Worm (Caenorhabditis elegans) whole organism, young adult: ENCODE data around the gene tbcb-1.

ENCODE experiments used
- B0019.2 ChIP-seq: fragments of 200-800 bp; sonication (Bioruptor generic); conservative IDR thresholded peaks from 2 replicates; pipeline ENCODE4 v1.3.6; 2022; ENCODE audit warnings: missing genetic modification reagents, missing genetic modification characterization, missing compliant biosample characterization
- F23B12.7 ChIP-seq: sonication (generic microtip); optimal IDR thresholded peaks from 2 replicates; lab custom pipeline; 2017; ENCODE audit warnings: missing genetic modification characterization, mild to moderate bottlenecking, missing compliant biosample characterization, antibody characterized with exemption, moderate library complexity; ENCODE audit not compliant: insufficient read depth
- F52B5.7 ChIP-seq: sonication (generic microtip); optimal IDR thresholded peaks from 2 replicates; lab custom pipeline; 2016; ENCODE audit warnings: mild to moderate bottlenecking, missing genetic modification characterization, missing compliant biosample characterization
- Y53F4B.3 ChIP-seq: fragments of 200-800 bp; sonication (Bioruptor generic); IDR thresholded peaks from 2 replicates; pipeline ENCODE4 v1.3.6; 2022; ENCODE audit warnings: missing genetic modification reagents, missing genetic modification characterization, missing compliant biosample characterization
- ZK185.1 ChIP-seq: sonication (generic microtip); optimal IDR thresholded peaks from 2 replicates; lab custom pipeline; 2016; ENCODE audit warnings: mild to moderate bottlenecking, missing genetic modification characterization, missing compliant biosample characterization; ENCODE audit not compliant: poor library complexity, severe bottlenecking
- attf-5 ChIP-seq: fragments of 200-800 bp; sonication (Bioruptor generic); optimal IDR thresholded peaks from 2 replicates; lab custom pipeline; 2018; ENCODE audit warnings: mild to moderate bottlenecking, missing genetic modification characterization, missing compliant biosample characterization
- cebp-2 ChIP-seq: fragments of 200-800 bp; sonication (Bioruptor generic); IDR thresholded peaks from 2 replicates; pipeline ENCODE4 v1.3.6; 2022; ENCODE audit warnings: missing genetic modification characterization, missing compliant biosample characterization
- ceh-40 ChIP-seq: fragments of 200-800 bp; sonication (Bioruptor generic); IDR thresholded peaks from 2 replicates; pipeline ENCODE4 v1.3.6; 2022; ENCODE audit warnings: missing genetic modification characterization, missing compliant biosample characterization
- dpff-1 ChIP-seq: sonication (generic microtip); optimal IDR thresholded peaks from 2 replicates; lab custom pipeline; 2017; ENCODE audit warnings: mild to moderate bottlenecking, missing genetic modification characterization, missing compliant biosample characterization
- egl-18 ChIP-seq: fragments of 200-800 bp; sonication (Bioruptor generic); IDR thresholded peaks from 2 replicates; pipeline ENCODE4 v1.3.6; 2022; ENCODE audit warnings: missing genetic modification reagents, missing genetic modification characterization, missing compliant biosample characterization
- ekl-4 ChIP-seq: fragments of 200-800 bp; sonication (Bioruptor generic); IDR thresholded peaks from 2 replicates; pipeline ENCODE4 v1.3.6; 2022; ENCODE audit warnings: missing genetic modification reagents, missing genetic modification characterization, missing compliant biosample characterization
- ets-4 ChIP-seq: fragments of 200-800 bp; sonication (Bioruptor generic); optimal IDR thresholded peaks from 2 replicates; lab custom pipeline; 2018; ENCODE audit warnings: mild to moderate bottlenecking, missing genetic modification characterization, missing compliant biosample characterization
- hlh-26 ChIP-seq: fragments of 200-800 bp; sonication (Bioruptor generic); conservative IDR thresholded peaks from 2 replicates; pipeline ENCODE4 v1.3.6; 2022; ENCODE audit warnings: missing genetic modification reagents, missing genetic modification characterization, missing compliant biosample characterization
- hmg-1.2 ChIP-seq: fragments of 200-800 bp; sonication (Bioruptor generic); IDR thresholded peaks from 2 replicates; pipeline ENCODE4 v1.3.6; 2022; ENCODE audit warnings: missing genetic modification reagents, missing genetic modification characterization, missing compliant biosample characterization
- hrde-1 ChIP-seq: sonication (generic microtip); optimal IDR thresholded peaks from 2 replicates; lab custom pipeline; 2016; ENCODE audit warnings: missing genetic modification characterization, mild to moderate bottlenecking, missing compliant biosample characterization, moderate library complexity, missing genotype, missing genetic modification reagents, borderline replicate concordance
- hsf-1 ChIP-seq: fragments of 200-800 bp; sonication (Bioruptor generic); IDR thresholded peaks from 2 replicates; pipeline ENCODE4 v1.3.6; 2022; ENCODE audit warnings: missing genetic modification reagents, missing genetic modification characterization, missing compliant biosample characterization
- lin-35 ChIP-seq, 3 experiments: fragments of 150-350 bp in 2 of 3; sonication (generic microtip) in 1 of 3; optimal IDR thresholded peaks; 2 replicates each; lab custom pipeline; 2014 to 2018; ENCODE audit warnings: missing biosample characterization in 3 of 3, missing genetic modification characterization in 3 of 3, missing genetic modification reagents in 3 of 3
- lsl-1 ChIP-seq: fragments of 200-800 bp; sonication (Bioruptor generic); optimal IDR thresholded peaks from 2 replicates; lab custom pipeline; 2018; ENCODE audit warnings: mild to moderate bottlenecking, missing genetic modification characterization, moderate library complexity, missing compliant biosample characterization
- madf-8 ChIP-seq: fragments of 200-800 bp; sonication (Bioruptor generic); conservative IDR thresholded peaks from 2 replicates; pipeline ENCODE4 v1.3.6; 2022; ENCODE audit warnings: missing genetic modification reagents, missing genetic modification characterization, missing compliant biosample characterization
- mcd-1 ChIP-seq: fragments of 200-800 bp; sonication (Bioruptor generic); IDR thresholded peaks from 2 replicates; pipeline ENCODE4 v1.3.6; 2022; ENCODE audit warnings: missing genetic modification reagents, missing genetic modification characterization, missing compliant biosample characterization
- nhr-179 ChIP-seq: sonication (generic microtip); optimal IDR thresholded peaks from 2 replicates; lab custom pipeline; 2016; ENCODE audit warnings: mild to moderate bottlenecking, missing genetic modification characterization, missing compliant biosample characterization
- nhr-27 ChIP-seq: fragments of 200-800 bp; sonication (Bioruptor generic); optimal IDR thresholded peaks from 2 replicates; lab custom pipeline; 2018; ENCODE audit warnings: mild to moderate bottlenecking, missing genetic modification characterization, moderate library complexity, missing compliant biosample characterization
- nhr-80 ChIP-seq: sonication (generic microtip); optimal IDR thresholded peaks from 2 replicates; lab custom pipeline; 2016; ENCODE audit warnings: missing genetic modification characterization, missing compliant biosample characterization
- pbrm-1 ChIP-seq: fragments of 200-800 bp; sonication (Bioruptor generic); IDR thresholded peaks from 2 replicates; pipeline ENCODE4 v1.3.6; 2022; ENCODE audit warnings: missing genetic modification reagents, missing genetic modification characterization, missing compliant biosample characterization
- rcor-1 ChIP-seq: fragments of 200-800 bp; sonication (Bioruptor generic); IDR thresholded peaks from 2 replicates; pipeline ENCODE4 v1.3.6; 2022; ENCODE audit warnings: missing genetic modification reagents, missing genetic modification characterization, missing compliant biosample characterization
- rec-8 ChIP-seq, 2 experiments: sonication (generic microtip); optimal IDR thresholded peaks; 2 replicates each; lab custom pipeline; 2016; ENCODE audit warnings: mild to moderate bottlenecking in 2 of 2, missing genetic modification characterization in 2 of 2, missing genetic modification reagents in 2 of 2, missing genotype in 2 of 2, missing biosample characterization in 1 of 2, missing compliant biosample characterization in 1 of 2, moderate library complexity in 1 of 2
- rpc-1 ChIP-seq, 2 experiments: fragments of 150-350 bp in 1 of 2; sonication (generic microtip) in 1 of 2; optimal IDR thresholded peaks; 2 replicates each; lab custom pipeline; 2014 to 2018; ENCODE audit warnings: missing biosample characterization in 1 of 2, missing genetic modification characterization in 1 of 2, missing genetic modification reagents in 1 of 2, missing genotype in 1 of 2
- snpc-4 ChIP-seq, 5 experiments: fragments of 150-350 bp in 1 of 5; sonication (generic microtip) in 4 of 5; optimal IDR thresholded peaks; 2 replicates each; lab custom pipeline; 2014 to 2018; ENCODE audit warnings: missing genetic modification characterization in 5 of 5, missing biosample characterization in 3 of 5, antibody characterized with exemption in 2 of 5, mild to moderate bottlenecking in 2 of 5, missing compliant biosample characterization in 2 of 5, missing genotype in 2 of 5, moderate library complexity in 2 of 5, missing genetic modification reagents in 1 of 5
- tbp1 ChIP-seq: fragments of 200-800 bp; sonication (Bioruptor generic); optimal IDR thresholded peaks from 2 replicates; lab custom pipeline; 2018; ENCODE audit warnings: mild to moderate bottlenecking, missing genetic modification characterization, missing compliant biosample characterization
- zim-3 ChIP-seq: sonication (generic microtip); optimal IDR thresholded peaks from 2 replicates; lab custom pipeline; 2017; ENCODE audit warnings: mild to moderate bottlenecking, missing genetic modification characterization, moderate library complexity, missing compliant biosample characterization
- ztf-28 ChIP-seq: fragments of 200-800 bp; sonication (Bioruptor generic); IDR thresholded peaks from 2 replicates; pipeline ENCODE4 v1.3.6; 2022; ENCODE audit warnings: missing genetic modification reagents, missing genetic modification characterization, missing compliant biosample characterization

The tbcb-1 gene

ce11 chrV:13568533-13568932 lies 23.4 kb upstream of the tbcb-1 start, which contains the start of the genes nuaf-1 and bir-2 (continued):
- no peak for TF ChIP-seq egl-18 (GFP tag; lab: Robert Waterston, UW)
- no peak for TF ChIP-seq ztf-28 (GFP tag; lab: Robert Waterston, UW)
- TF ChIP-seq cebp-2 (GFP tag; lab: Robert Waterston, UW): no peak
- no peak for TF ChIP-seq tbp1
- TF ChIP-seq nhr-27 (tag; lab: Kevin White, UChicago): no peak
- TF ChIP-seq Y53F4B.3: no peak
- TF ChIP-seq ekl-4 (GFP tag; lab: Robert Waterston, UW): no peak
- no peak for TF ChIP-seq nhr-179 (tag; lab: Kevin White, UChicago)
- no peak for TF ChIP-seq snpc-4 (GFP tag; optimal IDR thresholded peaks at IDR 0.05; lab: Kevin White, UChicago)
- peak in 2 of 4 experiments; percentile 17 to 40 for TF ChIP-seq snpc-4 (tag; optimal IDR thresholded peaks at IDR 0.05; lab: Kevin White, UChicago)
- TF ChIP-seq hrde-1: no peak
- TF ChIP-seq mcd-1 (GFP tag; lab: Robert Waterston, UW): peak; percentile 94
- peak; percentile 3 for TF ChIP-seq F23B12.7
- TF ChIP-seq zim-3 (tag; lab: Kevin White, UChicago): no peak
- no peak for TF ChIP-seq pbrm-1 (GFP tag; lab: Robert Waterston, UW)
- peak; percentile 9 for TF ChIP-seq attf-5 (GFP tag; lab: Kevin White, UChicago)
- TF ChIP-seq lsl-1 (GFP tag; lab: Kevin White, UChicago): peak; percentile 41
- TF ChIP-seq ets-4 (GFP tag; lab: Kevin White, UChicago): no peak
- TF ChIP-seq lin-35 (GFP tag; optimal IDR thresholded peaks at IDR 0.05; lab: Kevin White, UChicago): no peak
- no peak for TF ChIP-seq rpc-1 (optimal IDR thresholded peaks at IDR 0.05; lab: Kevin White, UChicago)
- no peak for TF ChIP-seq rpc-1 (tag; optimal IDR thresholded peaks at IDR 0.05; lab: Kevin White, UChicago)
- 0 out of 2 replicates have a peak, but pooled peaks have one; percentile 8 for TF ChIP-seq hmg-1.2 (GFP tag; lab: Robert Waterston, UW)
- TF ChIP-seq ZK185.1 (tag; lab: Kevin White, UChicago): no peak
- TF ChIP-seq rec-8 (tag; optimal IDR thresholded peaks at IDR 0.05; lab: Kevin White, UChicago): no peak
- TF ChIP-seq dpff-1 (tag; lab: Kevin White, UChicago): no peak
- TF ChIP-seq F52B5.7 (tag; lab: Kevin White, UChicago): no peak
- TF ChIP-seq ceh-40 (GFP tag; lab: Robert Waterston, UW): no peak
- peak; percentile 29; the same call in 1 of the 2 replicates for TF ChIP-seq rcor-1 (GFP tag; lab: Robert Waterston, UW)
- TF ChIP-seq hlh-26 (GFP tag; lab: Robert Waterston, UW): no peak
- TF ChIP-seq, all 124 proteins: peak for 14

ce11 chrV:13571714-13572258 lies 20.1 kb upstream of the tbcb-1 start, which contains the start of gene C50B8.4:
Gene C50B8.4, plus strand, starts transcription at chrV:13572012.
- peak; percentile 75 for TF ChIP-seq nhr-80
- no peak for TF ChIP-seq snpc-4 (GFP tag; optimal IDR thresholded peaks at IDR 0.05; lab: Kevin White, UChicago)
- peak in 1 of 4 experiments; percentile 8 for TF ChIP-seq snpc-4 (tag; optimal IDR thresholded peaks at IDR 0.05; lab: Kevin White, UChicago)
- no peak for TF ChIP-seq B0019.2 (GFP tag; lab: Robert Waterston, UW)

ce11 chrV:13575866-13576265 lies 16.1 kb upstream of the tbcb-1 start:
- TF ChIP-seq madf-8 (GFP tag; lab: Robert Waterston, UW) (no peak), hsf-1 (0 out of 2 replicates have a peak, but pooled peaks have one; percentile 9)

ce11 chrV:13576828-13577227 lies 15.1 kb upstream of the tbcb-1 start:
- TF ChIP-seq F23B12.7: no peak
- TF ChIP-seq nhr-80: peak; percentile 17
